Worm (Caenorhabditis elegans) whole organism, L2 larva: Measurements from ENCODE around the gene hxk-3.
A peak's percentile ranks its signal among the peaks of the same experiment; 100 is the strongest.

Source experiments
- ama-1 ChIP-seq: fragments of 150-350 bp; optimal IDR thresholded peaks from 2 replicates; lab custom pipeline; 2018; ENCODE audit warnings: inconsistent platforms
- dmd-4 ChIP-seq: sonication (generic microtip); optimal IDR thresholded peaks from 2 replicates; lab custom pipeline; 2017; ENCODE audit warnings: missing biosample characterization, missing genetic modification characterization
- elt-1 ChIP-seq: fragments of 150-350 bp; optimal IDR thresholded peaks from 2 replicates; lab custom pipeline; 2014; ENCODE audit warnings: missing biosample characterization, missing genetic modification characterization
- lin-13 ChIP-seq: fragments of 150-350 bp; optimal IDR thresholded peaks from 2 replicates; lab custom pipeline; 2014; ENCODE audit warnings: missing biosample characterization, missing genetic modification reagents, missing genetic modification characterization
- lin-39 ChIP-seq: fragments of 150-350 bp; optimal IDR thresholded peaks from 2 replicates; lab custom pipeline; 2014; ENCODE audit warnings: missing biosample characterization, missing genetic modification reagents, missing genetic modification characterization
- ztf-11 ChIP-seq: sonication (generic microtip); optimal IDR thresholded peaks from 2 replicates; lab custom pipeline; 2017; ENCODE audit warnings: missing biosample characterization, missing genetic modification characterization

- no peak for TF ChIP-seq ztf-11 (tag; lab: Kevin White, UChicago)
- no peak for TF ChIP-seq lin-39 (tag; lab: Kevin White, UChicago)
- TF ChIP-seq dmd-4, result no peak
- TF ChIP-seq ama-1 (lab: Kevin White, UChicago), result peak; percentile 25
- no peak for TF ChIP-seq elt-1 (tag; lab: Kevin White, UChicago)
- TF ChIP-seq lin-13 (GFP tag; lab: Kevin White, UChicago), result peak; percentile 58
These were observed at the start of gene hxk-3 for ce11 chrIV:1497448-1497847.
